Worm (Caenorhabditis elegans): ENCODE measurements around the gene T01G5.8.
A peak's percentile ranks its signal among the peaks of the same experiment; 100 is the strongest.

DNA sequence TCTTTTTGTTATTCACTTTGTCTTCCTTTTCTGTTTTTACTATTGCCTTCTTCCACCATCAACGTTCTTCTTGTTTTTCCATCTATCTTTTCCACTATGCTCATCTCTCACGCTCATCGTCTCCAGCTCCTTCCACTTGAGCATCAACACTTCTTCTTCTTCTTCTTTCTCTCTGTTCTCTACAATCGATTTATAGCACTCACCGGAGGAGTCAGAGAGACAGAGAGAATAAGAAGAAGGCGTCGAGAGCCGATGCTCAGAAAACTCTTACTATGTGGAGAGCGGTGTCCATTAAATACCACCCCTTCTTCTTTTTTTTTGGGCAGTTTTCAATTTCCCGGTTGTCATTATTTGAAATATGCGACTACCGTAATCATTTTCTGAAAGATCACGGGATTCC lies 41.2 kb upstream of the T01G5.8 start:
- TF ChIP-seq lsy-2 (tag; optimal IDR thresholded peaks at IDR 0.05) (peak in 1 of 2 experiments; percentile 35), snpc-4 (tag; optimal IDR thresholded peaks at IDR 0.05) (no peak), elt-3 (tag; optimal IDR thresholded peaks at IDR 0.05) (no peak), nhr-12 (tag; optimal IDR thresholded peaks at IDR 0.05) (no peak), nhr-11 (tag; optimal IDR thresholded peaks at IDR 0.05) (no peak), dmd-4 (tag; optimal IDR thresholded peaks at IDR 0.05) (no peak), F13H6.1 (tag; optimal IDR thresholded peaks at IDR 0.05) (no peak), ama-1 (optimal IDR thresholded peaks at IDR 0.05) (no peak), unc-39 (tag; optimal IDR thresholded peaks at IDR 0.05) (no peak), lin-11 (tag; optimal IDR thresholded peaks at IDR 0.05) (no peak), aly-2 (tag; optimal IDR thresholded peaks at IDR 0.05) (no peak), ZK546.5 (tag; optimal IDR thresholded peaks at IDR 0.05) (no peak), sma-9 (GFP tag; optimal IDR thresholded peaks at IDR 0.05) (peak; percentile 39), sma-9 (tag; optimal IDR thresholded peaks at IDR 0.05) (no peak), skn-1 (tag; optimal IDR thresholded peaks at IDR 0.05) (no peak)

All from whole organism, L2 larva.